Worm (Caenorhabditis elegans) whole organism, L4/young adult: Measurements from ENCODE around the gene F28D1.6.

Source experiments
- W03F9.2 ChIP-seq: fragments of 150-350 bp; optimal IDR thresholded peaks from 2 replicates; lab custom pipeline; 2014; ENCODE audit warnings: missing biosample characterization, missing genetic modification characterization
- dao-5 ChIP-seq: sonication (generic microtip); optimal IDR thresholded peaks from 2 replicates; lab custom pipeline; 2016; ENCODE audit warnings: missing genotype, missing genetic modification characterization, moderate library complexity, missing compliant biosample characterization
- him-1 ChIP-seq: sonication (generic microtip); optimal IDR thresholded peaks from 2 replicates; lab custom pipeline; 2016; ENCODE audit warnings: missing genotype, missing genetic modification reagents, missing genetic modification characterization, missing compliant biosample characterization

DNA sequence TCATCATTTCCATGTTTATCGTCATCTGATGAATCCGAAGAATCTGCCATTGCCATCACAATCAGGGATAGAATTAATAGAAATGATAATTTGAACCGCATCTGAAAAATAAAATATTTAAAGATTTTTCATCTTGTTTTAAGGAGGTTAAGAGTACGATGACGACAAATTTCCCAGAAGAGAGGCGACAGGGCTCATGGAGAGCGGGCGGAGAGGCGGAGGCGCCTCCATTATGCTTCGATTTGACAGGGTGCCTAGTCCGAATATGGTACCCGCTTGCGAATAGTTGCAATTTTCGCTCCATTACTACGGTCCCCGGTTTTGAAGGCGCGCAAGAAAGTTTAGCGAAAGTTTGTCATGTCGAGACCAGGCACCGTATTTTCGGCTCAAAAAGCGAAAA, at the start of gene F28D1.6:
- TF ChIP-seq him-1 (tag; lab: Kevin White, UChicago) (no peak), W03F9.2 (tag; lab: Kevin White, UChicago) (no peak), dao-5 (tag; lab: Kevin White, UChicago) (no peak)
